Fruit fly (Drosophila melanogaster) whole organism, embryonic: ENCODE results near the gene osk.

Experiments used
- CG31224 ChIP-seq: fragments of 200-800 bp; sonication (Bioruptor generic); IDR thresholded peaks from 2 replicates; pipeline ENCODE4 v1.3.6; 2022; ENCODE audit warnings: missing biosample characterization, missing genetic modification characterization
- CG3163 ChIP-seq: fragments of 200-800 bp; sonication (Bioruptor generic); optimal IDR thresholded peaks from 3 replicates; lab custom pipeline; 2016; ENCODE audit warnings: missing biosample characterization, missing genetic modification characterization
- CG7271 ChIP-seq: fragments of 200-800 bp; sonication (Bioruptor generic); optimal IDR thresholded peaks from 2 replicates; lab custom pipeline; 2018; ENCODE audit warnings: missing biosample characterization, mild to moderate bottlenecking, missing genetic modification characterization, moderate library complexity
- Dll ChIP-seq: fragments of 200-800 bp; sonication (Bioruptor generic); IDR thresholded peaks from 4 replicates; pipeline ENCODE4 v1.3.6; 2022; ENCODE audit warnings: missing biosample characterization, missing genetic modification characterization; ENCODE audit not compliant: partially characterized antibody
- Lhr ChIP-seq: fragments of 200-800 bp; sonication (Bioruptor generic); optimal IDR thresholded peaks from 3 replicates; lab custom pipeline; 2017; ENCODE audit warnings: mild to moderate bottlenecking, missing biosample characterization, missing genetic modification reagents, missing genetic modification characterization
- abd-A ChIP-seq: fragments of 200-800 bp; sonication (Bioruptor generic); optimal IDR thresholded peaks from 3 replicates; lab custom pipeline; 2019; ENCODE audit warnings: missing biosample characterization, mild to moderate bottlenecking, missing genetic modification characterization, moderate library complexity
- bowl ChIP-seq: fragments of 200-800 bp; sonication (Bioruptor generic); IDR thresholded peaks from 2 replicates; pipeline ENCODE4 v1.3.6; 2022; ENCODE audit warnings: missing biosample characterization, missing genetic modification characterization
- eyg ChIP-seq: fragments of 200-800 bp; sonication (Bioruptor generic); optimal IDR thresholded peaks from 3 replicates; lab custom pipeline; 2016; ENCODE audit warnings: missing biosample characterization, missing genetic modification characterization
- jing ChIP-seq: fragments of 200-800 bp; sonication (Bioruptor generic); optimal IDR thresholded peaks from 2 replicates; lab custom pipeline; 2018; ENCODE audit warnings: missing biosample characterization, mild to moderate bottlenecking, missing genetic modification characterization
- unpg ChIP-seq: fragments of 200-800 bp; sonication (Bioruptor generic); optimal IDR thresholded peaks from 3 replicates; lab custom pipeline; 2018; ENCODE audit warnings: missing biosample characterization, mild to moderate bottlenecking, missing genetic modification characterization, moderate library complexity

dm6 chr3R:8896740-8897139, 38.2 kb upstream of the osk start:
- TF ChIP-seq Dll (no peak), Lhr (GFP tag; lab: Kevin White, UChicago) (no peak), CG3163 (GFP tag; lab: Kevin White, UChicago) (peak; percentile 54), unpg (GFP tag; lab: Kevin White, UChicago) (peak; percentile 79), CG31224 (GFP tag; lab: Robert Waterston, UW) (no peak), abd-A (tag; lab: Kevin White, UChicago) (no peak), bowl (GFP tag; lab: Robert Waterston, UW) (peak; percentile 51; the same call in 1 of the 2 replicates), CG7271 (tag; lab: Kevin White, UChicago) (peak; percentile 4), eyg (peak; percentile 3), jing (GFP tag; lab: Kevin White, UChicago) (peak; percentile 36)
